Fruit fly (Drosophila melanogaster): Measurements from ENCODE around the gene mtrm.
A peak's percentile ranks its signal among the peaks of the same experiment; 100 is the strongest.

mtrm gene

DNA sequence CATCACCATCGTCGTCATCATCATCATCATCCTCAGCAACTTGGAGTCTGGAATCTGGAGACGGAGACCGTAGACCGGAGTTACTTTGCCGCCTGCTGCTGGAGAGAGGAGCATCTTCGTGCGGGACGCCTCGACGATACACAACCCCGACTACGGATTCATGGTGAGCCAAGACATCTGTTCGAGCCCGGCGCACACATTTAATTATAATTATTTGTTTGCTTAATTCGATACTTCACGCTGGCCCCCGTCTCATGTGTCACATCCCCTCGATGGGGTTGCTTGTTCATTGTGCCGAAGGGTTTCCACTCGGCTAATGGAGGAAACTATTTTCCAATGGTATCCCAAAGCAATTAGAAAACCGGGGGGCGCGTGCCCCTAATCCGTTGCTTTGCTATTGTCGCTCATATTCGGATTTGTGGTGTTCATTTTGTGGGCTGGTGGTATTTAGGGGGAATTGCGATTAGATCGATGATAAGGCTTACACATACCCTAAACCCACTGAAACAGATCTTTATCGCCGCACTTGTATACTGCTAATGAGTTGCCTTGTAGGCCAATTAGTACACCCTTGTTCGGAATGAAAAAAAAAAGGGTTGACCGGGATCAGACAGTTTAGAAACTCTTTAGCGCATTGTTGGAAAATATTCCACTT lies 39.3 kb downstream of the mtrm start:
- no peak for TF ChIP-seq CG9139 (GFP tag; optimal IDR thresholded peaks at IDR 0.05)
- TF ChIP-seq achi (GFP tag; optimal IDR thresholded peaks at IDR 0.05) = no peak
- no peak for TF ChIP-seq CG7368 (GFP tag; optimal IDR thresholded peaks at IDR 0.05)

dm6 chr3L:8452986-8453385 lies 40.2 kb downstream of the mtrm start:
- TF ChIP-seq esn (GFP tag; optimal IDR thresholded peaks at IDR 0.05) = no peak
- peak; percentile 26 for TF ChIP-seq Eip93F (GFP tag; optimal IDR thresholded peaks at IDR 0.05)
- TF ChIP-seq svp (GFP tag) = peak; percentile 78
- TF ChIP-seq ss (GFP tag; optimal IDR thresholded peaks at IDR 0.05) = no peak

DNA sequence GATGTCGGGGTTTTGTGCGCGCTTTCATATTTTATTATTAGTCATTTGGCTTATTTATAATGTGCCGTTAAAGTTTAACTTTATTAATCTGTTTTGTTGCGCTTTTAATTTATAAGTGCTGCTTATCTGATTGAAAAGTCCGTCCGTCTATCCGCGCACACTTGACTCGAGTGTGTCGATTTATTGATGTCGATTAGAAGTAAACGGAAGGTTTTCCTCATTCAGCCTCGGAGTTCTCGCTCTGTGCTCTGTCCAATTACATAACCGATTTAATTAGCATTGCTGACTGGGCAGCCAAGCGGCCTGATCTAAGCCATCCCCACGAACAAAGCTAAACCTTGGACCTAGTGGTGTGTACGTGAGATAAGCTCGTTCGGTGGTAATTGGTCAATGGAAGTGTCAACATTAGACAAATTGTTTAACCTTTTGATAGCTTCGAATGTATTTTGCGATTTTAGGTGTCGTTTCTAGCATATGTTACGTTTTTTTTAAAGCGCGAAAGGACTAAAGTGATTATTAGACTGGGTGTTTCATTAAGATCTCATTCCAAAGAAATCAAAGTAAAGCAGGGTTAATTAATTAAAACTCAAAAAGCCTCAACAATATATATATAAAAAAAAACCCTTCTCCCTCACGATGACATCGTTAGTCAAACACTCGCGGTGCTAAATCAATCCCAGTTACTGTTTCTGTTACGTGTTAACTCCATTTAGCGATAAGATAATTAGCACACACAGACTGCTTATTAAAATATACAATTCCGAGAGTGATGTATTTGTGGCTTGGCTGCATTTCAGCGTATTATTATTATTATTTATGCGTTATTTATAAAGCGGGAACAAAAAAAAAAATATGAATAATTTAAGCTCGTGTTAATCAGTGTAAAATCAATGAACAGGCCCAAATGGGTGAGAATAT lies 40.9 kb downstream of the mtrm start:
- no peak for TF ChIP-seq Smox (GFP tag; optimal IDR thresholded peaks at IDR 0.05)
- TF ChIP-seq Hr38 (GFP tag; optimal IDR thresholded peaks at IDR 0.05) = no peak
- no peak for TF ChIP-seq Hr39 (GFP tag; optimal IDR thresholded peaks at IDR 0.05)
- TF ChIP-seq CG6276 (GFP tag; optimal IDR thresholded peaks at IDR 0.05) = no peak
- no peak for TF ChIP-seq CG15336 (GFP tag; IDR thresholded peaks at IDR 0.05)
- no peak for TF ChIP-seq net (GFP tag; optimal IDR thresholded peaks at IDR 0.05)
- no peak for TF ChIP-seq CG6808 (GFP tag; optimal IDR thresholded peaks at IDR 0.05)
- no peak for TF ChIP-seq CG8632 (GFP tag; optimal IDR thresholded peaks at IDR 0.05)
- peak; percentile 16 for TF ChIP-seq fkh (GFP tag; optimal IDR thresholded peaks at IDR 0.05)
- TF ChIP-seq topi (GFP tag; optimal IDR thresholded peaks at IDR 0.05) = no peak
- TF ChIP-seq CG3032 (tag; optimal IDR thresholded peaks at IDR 0.05) = no peak
- no peak for TF ChIP-seq Blimp-1 (GFP tag; optimal IDR thresholded peaks at IDR 0.05)
- TF ChIP-seq acj6 (GFP tag; optimal IDR thresholded peaks at IDR 0.05) = no peak
- TF ChIP-seq dac (GFP tag; optimal IDR thresholded peaks at IDR 0.05) = no peak
- peak; percentile 29 for TF ChIP-seq Sox102F (GFP tag; optimal IDR thresholded peaks at IDR 0.05)
- TF ChIP-seq Eip93F (GFP tag; optimal IDR thresholded peaks at IDR 0.05) = peak; percentile 15
- TF ChIP-seq CG32006 (GFP tag; optimal IDR thresholded peaks at IDR 0.05) = no peak
- peak; percentile 14 for TF ChIP-seq esn (GFP tag; optimal IDR thresholded peaks at IDR 0.05)
- no peak for TF ChIP-seq CG6163 (GFP tag; IDR thresholded peaks at IDR 0.05)
- no peak for TF ChIP-seq Ets96B (tag; optimal IDR thresholded peaks at IDR 0.05)
- TF ChIP-seq achi (GFP tag; optimal IDR thresholded peaks at IDR 0.05) = no peak
- TF ChIP-seq CG7368 (GFP tag; optimal IDR thresholded peaks at IDR 0.05) = no peak
- no peak for TF ChIP-seq salr (GFP tag; optimal IDR thresholded peaks at IDR 0.05)
- no peak for TF ChIP-seq Met (GFP tag; optimal IDR thresholded peaks at IDR 0.05)
- TF ChIP-seq CG34406 (GFP tag; optimal IDR thresholded peaks at IDR 0.05) = no peak
- no peak for TF ChIP-seq CG11294 (GFP tag; IDR thresholded peaks at IDR 0.05)
- TF ChIP-seq dsx (GFP tag; optimal IDR thresholded peaks at IDR 0.05; ENCODE audit: poor library complexity, severe bottlenecking) = no peak
- TF ChIP-seq CG3919 (GFP tag; optimal IDR thresholded peaks at IDR 0.05) = no peak
- no peak for TF ChIP-seq CG1621 (tag; optimal IDR thresholded peaks at IDR 0.05)
- TF ChIP-seq Eip75B (GFP tag; optimal IDR thresholded peaks at IDR 0.05) = no peak
- TF ChIP-seq CG11762 (GFP tag; optimal IDR thresholded peaks at IDR 0.05; ENCODE audit: insufficient read depth) = no peak
- no peak for TF ChIP-seq Hr4 (GFP tag; optimal IDR thresholded peaks at IDR 0.05)
- no peak for TF ChIP-seq eg (GFP tag; IDR thresholded peaks at IDR 0.05)
- 0 out of 2 replicates have a peak, but pooled peaks have one; percentile 11 for TF ChIP-seq Gug (GFP tag; IDR thresholded peaks at IDR 0.05)
- TF ChIP-seq vri (GFP tag; optimal IDR thresholded peaks at IDR 0.05) = peak; percentile 70
- TF ChIP-seq cyc (GFP tag; optimal IDR thresholded peaks at IDR 0.05) = no peak
- TF ChIP-seq svp (GFP tag) = peak; percentile 73
- TF ChIP-seq Eip78C (GFP tag) = peak; percentile 21
- peak; percentile 0 for TF ChIP-seq pdm3 (GFP tag; optimal IDR thresholded peaks at IDR 0.05)
- no peak for TF ChIP-seq CG9139 (GFP tag; optimal IDR thresholded peaks at IDR 0.05)
- TF ChIP-seq lz (GFP tag; optimal IDR thresholded peaks at IDR 0.05) = no peak
- TF ChIP-seq CG16779 (tag; optimal IDR thresholded peaks at IDR 0.05) = no peak
- no peak for TF ChIP-seq Ets21C (GFP tag; optimal IDR thresholded peaks at IDR 0.05)
